Worm (Caenorhabditis elegans) whole organism, early embryonic: Measurements from ENCODE around the gene pigg-1.

Experiments
- B0310.2 ChIP-seq: sonication (generic microtip); optimal IDR thresholded peaks from 2 replicates; lab custom pipeline; 2016; ENCODE audit warnings: mild to moderate bottlenecking, missing genetic modification characterization, missing compliant biosample characterization
- F13C5.2 ChIP-seq: sonication (generic microtip); optimal IDR thresholded peaks from 2 replicates; lab custom pipeline; 2017; ENCODE audit warnings: mild to moderate bottlenecking, missing genetic modification characterization, inconsistent platforms, missing compliant biosample characterization
- aly-1 ChIP-seq: sonication (generic microtip); optimal IDR thresholded peaks from 2 replicates; lab custom pipeline; 2016; ENCODE audit warnings: missing genetic modification characterization, missing compliant biosample characterization
- ama-1 ChIP-seq: fragments of 150-350 bp; optimal IDR thresholded peaks from 2 replicates; lab custom pipeline; 2014
- ceh-13 ChIP-seq: fragments of 200-800 bp; sonication (Bioruptor generic); optimal IDR thresholded peaks from 2 replicates; lab custom pipeline; 2018; ENCODE audit warnings: mild to moderate bottlenecking, missing genetic modification characterization, missing compliant biosample characterization
- ceh-36 ChIP-seq: sonication (generic microtip); optimal IDR thresholded peaks from 2 replicates; lab custom pipeline; 2016; ENCODE audit warnings: missing genetic modification characterization, inconsistent platforms, missing compliant biosample characterization
- ets-7 ChIP-seq: sonication (generic microtip); optimal IDR thresholded peaks from 2 replicates; lab custom pipeline; 2016; ENCODE audit warnings: missing genotype, missing genetic modification characterization, missing compliant biosample characterization
- flt-1 ChIP-seq: fragments of 200-800 bp; sonication (Bioruptor generic); IDR thresholded peaks from 2 replicates; pipeline ENCODE4 v1.3.6; 2022; ENCODE audit warnings: missing genetic modification characterization, missing compliant biosample characterization
- hmbx-1 ChIP-seq: sonication (generic microtip); optimal IDR thresholded peaks from 2 replicates; lab custom pipeline; 2016; ENCODE audit warnings: mild to moderate bottlenecking, missing genetic modification characterization, missing compliant biosample characterization
- hmg-4 ChIP-seq: fragments of 200-800 bp; sonication (Bioruptor generic); optimal IDR thresholded peaks from 2 replicates; lab custom pipeline; 2018; ENCODE audit warnings: mild to moderate bottlenecking, missing genetic modification characterization, missing compliant biosample characterization
- hnd-1 ChIP-seq: sonication (generic microtip); optimal IDR thresholded peaks from 2 replicates; lab custom pipeline; 2016; ENCODE audit warnings: missing genetic modification characterization, missing compliant biosample characterization
- pes-1 ChIP-seq: fragments of 200-800 bp; sonication (Bioruptor generic); IDR thresholded peaks from 2 replicates; pipeline ENCODE4 v1.3.6; 2022; ENCODE audit warnings: missing genetic modification reagents, missing genetic modification characterization, missing compliant biosample characterization
- scrt-1 ChIP-seq: fragments of 200-800 bp; sonication (Bioruptor generic); IDR thresholded peaks from 2 replicates; pipeline ENCODE4 v1.3.6; 2022; ENCODE audit warnings: missing genetic modification characterization, missing compliant biosample characterization
- sea-1 ChIP-seq: fragments of 200-800 bp; sonication (Bioruptor generic); conservative IDR thresholded peaks from 2 replicates; pipeline ENCODE4 v1.3.6; 2022; ENCODE audit warnings: missing genetic modification characterization, missing compliant biosample characterization
- tbx-11 ChIP-seq: fragments of 200-800 bp; sonication (Bioruptor generic); IDR thresholded peaks from 2 replicates; pipeline ENCODE4 v1.3.6; 2022; ENCODE audit warnings: missing genetic modification characterization, missing compliant biosample characterization
- tbx-37 ChIP-seq: fragments of 200-800 bp; sonication (Bioruptor generic); conservative IDR thresholded peaks from 2 replicates; pipeline ENCODE4 v1.3.6; 2022; ENCODE audit warnings: missing genetic modification reagents, missing genetic modification characterization, missing compliant biosample characterization
- tra-4 ChIP-seq: sonication (generic microtip); optimal IDR thresholded peaks from 2 replicates; lab custom pipeline; 2017; ENCODE audit warnings: missing genetic modification characterization, missing compliant biosample characterization

pigg-1 gene

DNA sequence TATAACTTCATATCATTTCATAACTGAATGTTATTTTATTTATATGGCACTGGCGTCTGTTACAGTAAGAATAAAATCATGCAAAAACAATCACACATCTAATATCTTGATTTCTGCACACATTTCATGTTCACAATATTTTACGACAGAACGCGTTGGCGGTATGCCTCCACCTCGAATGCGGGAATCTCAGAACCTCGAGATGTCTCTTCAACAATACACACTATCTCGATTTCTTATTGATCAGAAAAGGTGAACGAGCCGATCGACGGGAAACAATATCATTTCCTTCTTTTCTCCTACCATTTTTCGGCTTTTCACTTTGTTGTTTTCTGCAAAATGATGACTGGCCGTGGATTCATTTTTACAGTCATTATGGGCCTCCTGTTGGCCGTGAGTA, 7.6 kb upstream of the pigg-1 start, which contains the start of gene F28C6.10:
Gene F28C6.10 (plus strand): TSS at position 301 of the 400 bp plus-strand sequence.
- TF ChIP-seq tbx-37 (no peak), tbx-11 (no peak), B0310.2 (tag; lab: Kevin White, UChicago) (no peak), sea-1 (GFP tag; lab: Robert Waterston, UW) (no peak), ama-1 (lab: Kevin White, UChicago) (no peak), ets-7 (tag; lab: Kevin White, UChicago) (no peak), flt-1 (GFP tag; lab: Robert Waterston, UW) (no peak), hmbx-1 (no peak), tra-4 (tag; lab: Kevin White, UChicago) (no peak), pes-1 (no peak), ceh-36 (tag; lab: Kevin White, UChicago) (no peak), hmg-4 (GFP tag; lab: Kevin White, UChicago) (no peak), hnd-1 (no peak), scrt-1 (GFP tag; lab: Robert Waterston, UW) (no peak), ceh-13 (GFP tag; lab: Kevin White, UChicago) (no peak), F13C5.2 (tag; lab: Kevin White, UChicago) (no peak)

DNA sequence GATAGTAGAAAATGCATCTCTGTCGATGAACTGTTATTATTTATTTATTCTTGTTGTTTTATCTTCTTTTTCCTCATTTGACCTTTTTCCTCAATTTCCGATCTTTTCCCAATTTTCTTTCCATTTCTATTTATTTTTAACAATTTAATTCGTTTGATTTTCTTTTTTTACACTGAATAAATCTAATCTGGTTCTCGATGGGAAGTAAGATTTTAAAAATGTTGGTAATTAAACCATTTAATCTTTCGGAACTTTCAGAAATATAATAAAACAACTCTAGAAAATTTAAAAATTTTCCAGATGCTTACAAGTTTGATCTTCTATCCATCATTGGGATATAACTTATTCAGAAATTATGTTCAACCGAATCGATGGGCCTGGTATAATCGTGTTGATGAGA, 6.5 kb upstream of the pigg-1 start, which contains the start of gene F28C6.8:
Gene F28C6.8 (plus strand): TSS at position 301 of the 400 bp plus-strand sequence.
- TF ChIP-seq tbx-11, result no peak
- TF ChIP-seq flt-1 (GFP tag; lab: Robert Waterston, UW), result no peak
- TF ChIP-seq tra-4 (tag; lab: Kevin White, UChicago), result no peak

DNA sequence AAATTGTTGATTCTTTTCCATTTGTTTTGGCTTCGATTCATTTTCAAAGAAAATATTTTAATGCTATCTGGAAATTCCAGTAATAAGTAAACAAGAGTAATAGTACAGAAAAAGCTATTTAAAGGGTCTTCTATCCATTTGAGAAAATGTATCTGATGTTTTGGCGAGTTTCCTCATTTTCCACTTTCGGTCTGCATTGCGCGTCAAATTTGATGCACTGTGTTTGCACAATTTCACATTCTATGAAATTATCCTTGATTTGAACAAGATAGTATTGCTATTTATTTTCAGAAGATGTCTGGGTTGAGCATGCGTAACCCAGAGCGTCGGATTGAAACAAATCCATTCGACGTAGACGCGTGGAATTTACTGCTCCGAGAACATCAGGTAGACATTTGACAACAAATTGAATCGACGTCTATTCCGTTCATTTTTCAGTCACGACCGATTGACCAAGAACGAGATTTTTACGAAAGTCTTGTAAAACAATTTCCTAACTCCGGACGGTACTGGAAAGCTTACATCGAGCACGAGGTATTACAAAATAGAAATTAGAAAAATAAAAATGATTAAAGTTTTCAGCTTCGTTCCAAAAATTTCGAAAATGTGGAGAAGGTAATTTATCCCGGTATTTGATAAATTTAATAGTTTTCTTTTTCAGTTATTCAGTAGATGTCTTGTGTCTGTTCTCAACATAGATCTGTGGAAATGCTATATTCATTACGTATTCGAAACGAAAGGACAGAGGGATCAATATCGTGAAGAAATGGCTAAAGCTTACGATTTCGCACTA, 3.7 kb upstream of the pigg-1 start, which contains the start of gene suf-1:
Gene suf-1 (plus strand): TSS at position 280 of the 793 bp plus-strand sequence.
- TF ChIP-seq sea-1 (GFP tag; lab: Robert Waterston, UW) (no peak), ama-1 (lab: Kevin White, UChicago) (peak; percentile 71)

DNA sequence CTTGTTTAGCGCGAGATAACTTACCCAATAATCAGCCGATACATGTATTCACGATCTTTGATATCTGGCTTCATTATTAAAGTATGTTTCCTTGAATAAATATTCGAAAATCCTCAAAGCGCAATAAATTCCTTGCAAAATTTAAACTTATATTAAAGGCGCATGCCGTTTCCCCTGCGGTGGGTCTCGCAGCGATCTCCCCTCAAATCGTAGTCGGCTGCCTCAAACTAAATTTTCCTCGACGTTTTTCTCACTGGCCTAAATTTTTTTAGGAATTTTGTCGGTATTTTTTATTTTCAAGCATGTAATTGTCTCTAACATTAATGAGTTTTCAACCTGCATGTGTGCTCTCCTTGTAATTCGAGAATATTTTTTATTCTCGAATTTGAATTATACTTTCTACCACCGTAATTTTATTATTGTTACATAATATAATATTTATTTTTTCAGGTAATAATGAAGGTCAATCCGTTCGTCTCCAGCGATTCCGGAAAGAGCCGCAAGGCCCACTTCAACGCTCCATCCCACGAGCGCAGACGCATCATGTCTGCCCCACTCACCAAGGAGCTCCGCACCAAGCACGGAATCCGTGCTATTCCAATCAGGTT, 2.4 kb upstream of the pigg-1 start, which contains the start of the genes cpf-1 and rpl-26:
Gene cpf-1 (minus strand): TSS at position 104 of the 608 bp plus-strand sequence.
Gene rpl-26 (plus strand): TSS at position 449 of the 608 bp plus-strand sequence.
- TF ChIP-seq ama-1 (lab: Kevin White, UChicago), result no peak
- no peak for TF ChIP-seq hmg-4 (GFP tag; lab: Kevin White, UChicago)
- TF ChIP-seq hmbx-1, result no peak
- no peak for TF ChIP-seq scrt-1 (GFP tag; lab: Robert Waterston, UW)
- TF ChIP-seq hnd-1, result no peak
- no peak for TF ChIP-seq sea-1 (GFP tag; lab: Robert Waterston, UW)
- no peak for TF ChIP-seq pes-1
- no peak for TF ChIP-seq tra-4 (tag; lab: Kevin White, UChicago)
- TF ChIP-seq aly-1, result no peak

DNA sequence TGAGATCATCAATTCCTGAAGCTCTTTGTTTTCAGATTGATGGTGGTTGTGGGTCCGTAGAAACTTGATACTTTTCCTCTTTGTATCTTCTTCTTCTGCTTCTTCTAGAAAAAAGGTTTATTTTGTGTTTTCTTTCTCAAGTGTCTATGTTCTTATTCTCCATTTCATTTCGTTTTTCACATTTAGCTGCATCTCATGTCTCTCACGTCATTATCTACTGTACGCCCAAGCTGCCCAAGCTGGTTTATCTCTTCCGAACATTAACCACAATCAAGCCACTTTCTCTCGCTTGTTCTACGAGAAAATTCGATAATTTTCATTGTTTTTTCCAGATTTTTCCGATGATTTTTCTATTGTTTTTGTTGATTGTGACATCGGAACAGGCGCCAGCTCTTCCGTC, 851 bp downstream of the pigg-1 start, which contains the start of gene F28C6.5:
Gene F28C6.5 (plus strand): TSS at position 301 of the 400 bp plus-strand sequence.
- TF ChIP-seq flt-1 (GFP tag; lab: Robert Waterston, UW) (no peak), pes-1 (no peak), hnd-1 (no peak), ceh-13 (GFP tag; lab: Kevin White, UChicago) (no peak), ceh-36 (tag; lab: Kevin White, UChicago) (no peak), ets-7 (tag; lab: Kevin White, UChicago) (no peak), hmbx-1 (no peak), tra-4 (tag; lab: Kevin White, UChicago) (no peak), ama-1 (lab: Kevin White, UChicago) (no peak), F13C5.2 (tag; lab: Kevin White, UChicago) (no peak), sea-1 (GFP tag; lab: Robert Waterston, UW) (no peak), hmg-4 (GFP tag; lab: Kevin White, UChicago) (no peak), tbx-11 (no peak), tbx-37 (no peak)

DNA sequence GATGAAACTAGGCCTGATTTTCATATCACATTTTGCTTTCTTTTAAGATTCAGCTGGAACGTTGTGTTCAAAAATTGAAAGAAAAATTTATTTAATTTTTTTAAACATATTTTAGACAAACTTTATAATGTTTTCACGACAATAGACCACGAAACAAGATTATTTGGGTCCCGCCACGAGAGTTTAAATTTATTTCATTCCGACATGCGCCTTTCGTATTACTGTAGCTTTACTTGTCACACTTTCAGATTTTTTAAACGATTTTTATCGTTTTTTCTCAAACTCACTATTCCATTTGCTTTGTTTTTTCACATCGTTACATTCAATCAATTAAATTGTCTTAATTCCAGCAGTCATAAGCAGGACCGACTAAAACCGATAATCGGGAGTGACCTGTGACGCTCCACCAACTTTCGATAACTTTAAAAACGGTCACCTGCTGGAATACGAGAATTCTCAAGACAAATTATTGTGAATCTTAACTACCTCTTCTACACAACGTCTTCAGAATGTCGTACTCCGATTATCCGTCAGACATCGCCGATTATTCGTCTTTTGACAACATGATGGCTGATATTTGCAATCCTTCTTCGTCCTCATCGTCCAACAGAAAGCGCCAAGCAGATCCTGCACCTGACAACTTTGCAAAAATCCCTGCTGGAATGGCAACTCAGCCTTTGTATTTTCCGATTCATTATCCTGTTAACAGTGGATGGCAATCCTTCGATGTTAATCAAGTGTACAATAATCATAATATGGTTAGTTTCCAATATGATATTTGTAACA, 6.0 kb downstream of the pigg-1 start, which contains the start of gene aptf-3:
Gene aptf-3 (plus strand): TSS at position 351 of the 786 bp plus-strand sequence.
- TF ChIP-seq aly-1 (no peak), ama-1 (lab: Kevin White, UChicago) (no peak), ceh-36 (tag; lab: Kevin White, UChicago) (no peak), scrt-1 (GFP tag; lab: Robert Waterston, UW) (no peak), B0310.2 (tag; lab: Kevin White, UChicago) (no peak), hnd-1 (no peak)

DNA sequence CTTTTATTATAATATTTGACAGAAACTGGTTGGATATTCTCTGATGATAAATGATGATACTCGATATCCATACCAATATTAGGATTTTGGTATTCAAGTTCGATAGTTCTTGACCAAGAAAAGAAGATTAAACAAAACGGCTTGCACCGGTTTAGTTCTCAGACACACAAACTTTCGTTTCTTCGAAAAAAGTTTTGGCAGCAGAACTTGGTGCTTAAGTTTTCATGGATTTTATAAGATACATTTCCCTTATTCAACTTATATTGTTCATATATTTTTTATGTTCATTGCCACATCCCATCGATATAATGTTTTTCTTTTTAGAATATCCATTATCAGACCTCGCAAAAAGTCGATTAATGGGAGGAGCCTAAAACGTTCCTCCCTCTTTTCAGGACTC, 9.4 kb downstream of the pigg-1 start, which contains the start of gene aptf-4:
Gene aptf-4 (plus strand): TSS at position 301 of the 400 bp plus-strand sequence.
- no peak for TF ChIP-seq F13C5.2 (tag; lab: Kevin White, UChicago)
